Fruit fly (Drosophila melanogaster) ovary, adult (tissue): ENCODE results near the gene rdog.

ENCODE experiments used
- CG17801 ChIP-seq: fragments of 200-800 bp; optimal IDR thresholded peaks from 2 replicates; lab custom pipeline; 2019; ENCODE audit warnings: missing biosample characterization, mild to moderate bottlenecking, missing genetic modification characterization, moderate library complexity; ENCODE audit not compliant: partially characterized antibody

The rdog gene

DNA sequence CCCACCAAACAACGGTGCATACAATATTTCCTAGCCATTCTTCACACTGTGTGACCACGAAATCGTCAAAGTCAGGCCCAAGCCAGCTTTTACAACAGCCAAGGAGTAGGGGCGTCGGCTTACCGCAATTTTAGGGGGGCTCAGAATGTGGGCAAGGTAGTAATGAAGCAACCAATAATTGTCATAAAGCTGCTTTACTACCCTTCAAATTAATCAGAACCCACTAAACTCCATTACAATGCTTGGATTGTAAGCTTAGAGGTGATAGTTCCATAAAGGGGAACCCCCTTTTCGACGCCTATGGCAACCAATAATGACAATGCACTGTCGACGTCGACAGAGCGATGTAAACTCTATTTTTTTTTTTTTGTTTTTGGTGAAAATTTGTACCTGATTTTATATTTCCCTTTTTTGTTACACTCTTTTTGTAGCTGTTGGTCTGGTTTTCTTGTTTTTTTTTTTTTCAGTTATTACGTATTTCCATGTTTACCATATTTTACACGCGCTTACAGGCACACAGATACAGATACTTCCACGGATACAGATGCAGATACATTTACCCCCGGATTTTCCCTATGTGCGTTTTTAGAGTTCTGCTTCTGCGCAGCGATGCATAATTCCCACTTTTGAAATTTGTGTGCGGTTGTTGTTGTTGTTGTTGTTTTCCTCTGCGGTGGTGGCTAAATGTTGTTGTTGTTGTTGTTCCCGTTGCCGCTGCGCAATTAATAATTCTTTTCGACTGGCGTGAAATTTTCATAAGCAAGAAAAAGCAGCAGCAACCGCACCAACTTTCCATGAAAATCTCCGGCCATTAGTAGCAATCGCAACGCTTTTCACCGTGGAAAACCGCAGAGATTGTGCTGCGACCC is 46.9 kb downstream of the rdog start:
- TF ChIP-seq CG17801 = no peak

DNA sequence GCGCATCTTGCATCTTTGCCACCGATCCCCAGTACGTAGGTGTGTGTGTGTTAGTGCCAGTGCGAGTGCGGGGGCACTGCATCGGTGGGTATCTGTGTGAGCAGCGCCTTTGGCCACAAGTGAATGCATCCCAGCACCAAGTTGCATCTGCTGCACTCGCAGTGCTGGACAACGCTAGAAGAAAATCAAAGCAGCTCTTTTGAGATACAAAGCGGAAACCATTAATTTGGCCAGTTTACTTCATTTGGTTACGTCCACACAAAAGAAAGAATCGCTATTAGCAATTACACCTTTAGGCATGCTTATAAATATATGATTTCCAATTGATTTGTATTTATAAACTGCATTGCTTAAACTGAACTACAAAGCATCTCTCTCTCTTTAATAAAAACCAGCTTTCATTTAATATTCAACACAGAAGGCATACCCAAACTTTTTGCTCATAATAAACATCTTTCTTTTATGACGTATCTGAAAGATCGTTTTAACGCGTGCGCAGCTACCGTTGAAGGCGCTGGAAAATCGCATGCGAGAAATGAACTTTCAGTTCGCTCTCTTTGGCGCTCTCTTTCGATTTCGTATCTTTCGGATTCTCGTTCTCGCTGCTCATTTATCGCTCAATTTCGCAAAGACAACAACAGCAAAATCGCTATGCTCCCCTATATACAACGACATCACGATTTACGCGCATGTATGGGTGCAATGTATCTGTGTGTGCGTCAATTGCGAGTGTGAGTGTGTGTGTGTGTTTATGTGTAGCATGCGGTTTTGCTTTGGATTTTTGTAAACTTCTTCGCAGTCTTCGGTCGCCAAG is 48.5 kb downstream of the rdog start:
- TF ChIP-seq CG17801 = no peak

DNA sequence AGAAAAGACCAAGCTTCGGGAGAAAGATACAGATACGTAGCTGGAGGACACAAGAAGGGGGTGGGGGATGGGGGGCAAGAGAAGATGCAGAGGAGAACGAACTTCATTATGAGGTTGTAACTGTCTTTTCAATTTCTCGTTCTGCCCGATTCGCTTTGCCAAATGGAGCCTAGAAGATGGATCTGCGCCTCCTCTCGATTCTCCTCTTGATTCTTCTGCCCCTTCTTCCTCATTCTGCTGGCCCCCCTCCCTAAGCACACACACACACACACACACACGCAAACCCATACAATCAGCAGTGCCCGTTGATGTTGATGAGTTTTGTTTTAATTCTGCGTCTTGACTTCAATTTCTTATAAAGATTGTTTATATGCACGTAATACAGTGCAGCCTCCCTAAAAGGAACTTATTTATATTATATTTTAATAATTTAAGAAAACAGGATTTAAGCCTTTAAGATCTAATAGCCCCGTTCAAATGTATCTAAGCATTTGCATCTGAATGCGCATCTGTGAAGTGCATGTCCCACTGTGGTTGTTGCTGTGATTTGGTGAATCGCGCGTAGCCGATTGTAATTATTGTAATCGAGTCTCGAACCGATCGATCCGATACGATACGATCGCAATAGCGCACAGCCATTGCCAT is 49.2 kb downstream of the rdog start:
- TF ChIP-seq CG17801 = peak; percentile 73

DNA sequence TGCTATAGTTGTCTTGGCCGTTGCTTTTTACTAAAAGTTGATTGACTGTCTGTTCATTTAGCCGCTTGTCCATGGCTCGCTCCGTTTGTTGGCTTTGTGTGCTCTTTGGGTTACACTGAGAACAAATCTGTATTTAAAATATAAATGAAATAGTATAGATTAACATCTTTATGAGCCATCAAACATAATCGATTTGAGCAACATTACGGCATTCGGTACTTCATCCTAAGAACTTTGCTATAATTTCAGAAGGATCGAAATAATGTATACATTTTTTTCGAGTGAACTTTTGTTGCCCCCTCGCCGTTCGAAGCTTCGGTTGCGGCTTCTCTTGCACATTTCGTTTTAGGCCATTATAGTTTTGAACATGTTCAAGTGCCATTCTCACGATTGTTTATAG is 50.1 kb downstream of the rdog start:
- peak; percentile 45 for TF ChIP-seq CG17801

DNA sequence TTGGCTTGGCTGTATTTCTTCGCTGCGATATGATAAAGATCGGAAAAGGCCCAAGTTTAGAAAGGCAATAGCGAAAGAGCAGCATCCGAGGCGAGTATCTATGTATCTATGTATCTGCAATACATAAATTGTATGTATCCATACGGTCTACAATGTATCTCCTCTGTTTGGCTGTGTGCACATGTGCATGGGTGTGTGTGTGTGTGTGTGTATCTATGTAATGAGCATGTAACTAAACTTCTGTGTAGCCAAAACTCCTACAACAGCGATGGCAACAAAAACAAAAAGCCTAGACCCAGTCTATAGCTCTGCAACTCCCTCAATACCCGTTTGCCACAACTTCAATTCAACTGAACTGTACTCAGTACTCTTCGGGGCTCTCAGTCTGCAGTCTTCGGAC is 52.2 kb downstream of the rdog start:
- no peak for TF ChIP-seq CG17801

DNA sequence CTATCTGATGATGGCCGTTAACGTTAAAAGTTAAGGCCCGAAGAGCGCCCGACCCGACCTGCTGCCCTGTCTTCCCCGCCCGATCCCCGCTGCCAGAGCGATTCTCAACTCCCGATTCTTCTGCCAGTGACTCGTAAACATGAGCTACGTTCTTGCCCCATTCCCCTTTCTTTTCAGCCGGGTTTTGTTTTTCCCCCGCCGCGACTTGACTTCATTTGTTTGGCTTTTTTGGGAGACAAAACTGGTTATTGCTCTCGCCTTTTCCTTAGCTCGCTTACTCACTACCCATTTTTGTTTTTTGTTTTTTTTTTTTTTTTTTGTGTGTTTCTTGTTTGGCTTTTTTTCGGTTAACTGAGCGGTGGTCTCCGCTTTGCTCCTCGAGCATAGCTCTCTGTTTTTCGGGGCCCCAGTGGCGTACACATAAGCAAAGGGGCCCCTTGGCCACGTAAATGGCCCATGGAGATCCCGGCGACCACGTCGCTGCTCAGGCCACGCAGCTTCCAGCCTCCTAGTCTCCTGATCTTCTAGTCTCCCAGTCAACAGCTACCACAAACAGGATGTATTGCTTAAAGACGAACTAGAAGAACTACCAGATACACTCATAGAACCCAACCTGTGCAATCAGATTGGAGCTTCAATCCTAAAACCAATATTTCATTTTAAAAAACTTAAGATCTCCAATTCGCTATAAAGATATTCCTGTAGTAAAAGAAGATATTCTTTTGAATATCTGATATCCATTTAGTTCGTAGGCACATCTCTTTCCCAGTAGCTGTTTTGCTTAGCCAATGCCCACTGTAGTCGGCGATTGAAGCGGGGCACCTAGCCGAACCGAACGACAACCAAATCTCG is 52.8 kb downstream of the rdog start:
- TF ChIP-seq CG17801 = no peak

DNA sequence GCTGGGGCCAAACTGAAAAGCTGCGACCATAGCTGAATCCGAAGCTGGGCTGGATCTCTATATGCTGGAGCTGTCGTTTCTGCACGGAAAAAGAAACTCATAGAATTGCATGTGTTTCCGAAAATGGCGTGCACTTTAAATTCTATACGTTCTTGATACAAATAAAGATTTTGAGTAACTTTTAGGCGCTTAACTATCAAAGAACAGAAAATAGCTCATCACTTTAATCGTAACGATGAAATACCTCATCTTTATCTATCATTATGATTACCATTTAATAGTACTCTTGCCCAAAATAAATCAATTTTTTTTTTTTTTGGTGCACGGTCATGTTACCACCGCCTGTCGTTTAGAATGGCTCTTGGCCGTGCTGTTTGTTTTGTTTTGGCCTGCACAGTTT is 53.8 kb downstream of the rdog start:
- no peak for TF ChIP-seq CG17801

DNA sequence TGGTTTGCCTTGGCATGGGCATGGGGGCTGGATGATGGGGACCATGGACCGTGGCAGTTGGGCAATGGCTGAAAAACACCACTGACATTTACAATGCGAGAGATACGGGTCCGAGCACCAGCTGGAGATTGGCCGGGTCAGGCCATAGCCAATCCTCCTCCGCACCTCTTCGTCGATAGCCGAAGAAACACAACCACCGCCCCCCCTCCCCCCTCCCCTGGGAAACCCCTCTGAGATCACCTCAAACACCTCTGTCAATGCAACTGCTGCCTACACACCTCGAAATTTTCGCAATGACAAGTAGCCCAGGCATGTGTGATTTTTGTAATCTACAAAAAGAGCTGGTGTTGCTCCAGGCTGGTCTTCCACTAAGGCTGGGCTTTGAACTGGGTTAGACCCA is 54.6 kb downstream of the rdog start:
- no peak for TF ChIP-seq CG17801

DNA sequence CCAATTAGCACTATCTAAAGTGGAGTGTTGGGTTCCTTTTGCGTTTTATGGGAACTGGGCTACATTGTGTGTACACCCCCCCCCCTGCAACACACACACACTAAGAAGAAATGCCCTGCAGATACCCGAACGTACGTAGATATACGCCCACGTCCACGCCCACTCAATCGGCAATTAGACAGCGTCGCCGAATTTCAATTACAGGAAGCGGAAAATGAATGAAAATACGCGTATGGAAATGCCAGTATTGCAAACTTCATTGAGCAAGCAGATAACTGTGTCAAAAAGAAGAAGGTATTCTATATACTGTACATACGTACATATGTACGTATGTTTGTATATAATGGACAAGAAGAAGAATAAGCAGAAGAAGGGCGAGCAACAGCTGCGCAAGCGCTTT is 55.5 kb downstream of the rdog start:
- no peak for TF ChIP-seq CG17801

DNA sequence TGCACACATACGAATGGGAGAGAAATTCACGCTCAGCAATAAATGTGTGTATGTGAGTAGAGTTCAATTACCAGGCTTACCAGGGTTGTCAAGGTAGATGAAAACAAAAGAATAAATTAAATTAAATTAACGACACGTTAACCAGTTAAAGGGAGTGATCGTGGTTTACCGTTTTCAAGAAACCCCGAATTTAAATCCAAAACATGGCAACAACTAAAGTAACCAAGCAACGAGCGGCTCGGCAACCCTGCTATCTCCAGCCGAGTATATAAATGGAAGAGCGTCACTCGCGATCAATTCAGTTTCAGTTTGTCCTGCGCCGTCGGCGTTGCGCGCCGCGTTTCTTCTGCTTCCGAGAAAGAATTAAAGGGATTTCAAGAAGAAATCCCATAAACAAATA is 56.3 kb downstream of the rdog start:
- peak; percentile 100 for TF ChIP-seq CG17801
